Fruit fly (Drosophila melanogaster): ENCODE measurements around the gene CG14190.

CG14190 gene

DNA sequence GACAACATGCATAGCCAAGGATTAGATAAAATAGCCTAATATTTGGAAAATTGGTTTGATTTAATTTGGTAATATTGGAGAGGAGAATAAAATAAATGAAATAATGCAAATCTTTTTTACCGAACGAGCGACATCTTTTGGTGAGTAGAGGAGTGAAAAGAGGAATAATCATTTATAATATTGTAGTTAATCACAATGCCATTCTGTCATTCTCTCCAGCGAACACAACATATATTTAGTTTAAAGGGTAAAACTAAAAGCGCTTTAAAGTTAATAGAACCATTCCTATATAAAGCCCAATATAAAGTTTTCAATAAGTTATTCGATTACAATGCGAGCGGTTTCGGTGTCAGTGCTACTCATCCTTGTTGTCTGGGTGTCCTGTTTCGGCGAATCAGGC, 6.6 kb upstream of the CG14190 start, which contains the start of gene Diedel3:
Gene Diedel3, plus strand, starts transcription at position 301 of the 400 bp plus-strand sequence.
- TF ChIP-seq Dfd (GFP tag; optimal IDR thresholded peaks at IDR 0.05) (no peak), OdsH (GFP tag; optimal IDR thresholded peaks at IDR 0.05) (no peak), lola (GFP tag; optimal IDR thresholded peaks at IDR 0.05) (no peak), Mio (GFP tag; optimal IDR thresholded peaks at IDR 0.05) (no peak), Hnf4 (GFP tag; optimal IDR thresholded peaks at IDR 0.05) (no peak), br (GFP tag; optimal IDR thresholded peaks at IDR 0.05) (no peak), Abd-B (GFP tag; optimal IDR thresholded peaks at IDR 0.05) (no peak), Dif (GFP tag; optimal IDR thresholded peaks at IDR 0.05; ENCODE audit: partially characterized antibody) (no peak), CG32264 (GFP tag; optimal IDR thresholded peaks at IDR 0.05) (no peak), Rel (GFP tag; optimal IDR thresholded peaks at IDR 0.05) (no peak), Rel (tag; optimal IDR thresholded peaks at IDR 0.05) (no peak), Hr83 (GFP tag; optimal IDR thresholded peaks at IDR 0.05; ENCODE audit: poor library complexity, severe bottlenecking) (no peak), Vsx2 (GFP tag; optimal IDR thresholded peaks at IDR 0.05; ENCODE audit: partially characterized antibody) (no peak), dl (GFP tag; optimal IDR thresholded peaks at IDR 0.05; ENCODE audit: insufficient read depth in 1 of 2, partially characterized antibody in 2 of 2) (no peak), CrebA (GFP tag; optimal IDR thresholded peaks at IDR 0.05; ENCODE audit: borderline replicate concordance) (no peak), ey (GFP tag; optimal IDR thresholded peaks at IDR 0.05) (no peak), psq (GFP tag; optimal IDR thresholded peaks at IDR 0.05) (no peak), HLH106 (tag; optimal IDR thresholded peaks at IDR 0.05) (no peak)

dm6 chrX:19068873-19069272, 12.2 kb downstream of the CG14190 start, which contains the start of gene CG34330:
Gene CG34330, minus strand, starts transcription at chrX:19068973.
- TF ChIP-seq brk (GFP tag; optimal IDR thresholded peaks at IDR 0.05) (no peak), Rel (GFP tag; optimal IDR thresholded peaks at IDR 0.05) (no peak), Rel (tag; optimal IDR thresholded peaks at IDR 0.05) (peak; percentile 24), Sp1 (GFP tag; optimal IDR thresholded peaks at IDR 0.05) (no peak), N (GFP tag; optimal IDR thresholded peaks at IDR 0.05) (no peak)

dm6 chrX:19072969-19073368, 16.3 kb downstream of the CG14190 start:
- TF ChIP-seq Myc (optimal IDR thresholded peaks at IDR 0.05), result no peak
- no peak for TF ChIP-seq Mio (GFP tag; optimal IDR thresholded peaks at IDR 0.05)
- no peak for TF ChIP-seq GATAd (GFP tag; optimal IDR thresholded peaks at IDR 0.05)
- TF ChIP-seq pan (optimal IDR thresholded peaks at IDR 0.05), result no peak
- no peak for TF ChIP-seq tai (GFP tag; optimal IDR thresholded peaks at IDR 0.05)

dm6 chrX:19073878-19074277, 17.2 kb downstream of the CG14190 start:
- TF ChIP-seq Sp1 (GFP tag; optimal IDR thresholded peaks at IDR 0.05), result no peak
- peak; percentile 75 for TF ChIP-seq h (GFP tag; optimal IDR thresholded peaks at IDR 0.05)

dm6 chrX:19074585-19074984, 17.9 kb downstream of the CG14190 start:
- no peak for TF ChIP-seq woc (GFP tag; optimal IDR thresholded peaks at IDR 0.05)
- no peak for TF ChIP-seq ey (GFP tag; optimal IDR thresholded peaks at IDR 0.05)
- TF ChIP-seq rgr (GFP tag; optimal IDR thresholded peaks at IDR 0.05), result no peak
- TF ChIP-seq CrebA (GFP tag; optimal IDR thresholded peaks at IDR 0.05; ENCODE audit: borderline replicate concordance), result no peak
- TF ChIP-seq brk (GFP tag; optimal IDR thresholded peaks at IDR 0.05), result no peak
- TF ChIP-seq Abd-B (GFP tag; optimal IDR thresholded peaks at IDR 0.05), result no peak
- no peak for TF ChIP-seq OdsH (GFP tag; optimal IDR thresholded peaks at IDR 0.05)
- no peak for TF ChIP-seq h (GFP tag; optimal IDR thresholded peaks at IDR 0.05)
- TF ChIP-seq sage (GFP tag; optimal IDR thresholded peaks at IDR 0.05), result no peak
- TF ChIP-seq lola (GFP tag; optimal IDR thresholded peaks at IDR 0.05), result no peak
- no peak for TF ChIP-seq CG32264 (GFP tag; optimal IDR thresholded peaks at IDR 0.05)
- TF ChIP-seq HLH106 (tag; optimal IDR thresholded peaks at IDR 0.05), result no peak
- TF ChIP-seq Vsx2 (GFP tag; optimal IDR thresholded peaks at IDR 0.05; ENCODE audit: partially characterized antibody), result no peak
- TF ChIP-seq Hr78 (GFP tag; optimal IDR thresholded peaks at IDR 0.05), result no peak

DNA sequence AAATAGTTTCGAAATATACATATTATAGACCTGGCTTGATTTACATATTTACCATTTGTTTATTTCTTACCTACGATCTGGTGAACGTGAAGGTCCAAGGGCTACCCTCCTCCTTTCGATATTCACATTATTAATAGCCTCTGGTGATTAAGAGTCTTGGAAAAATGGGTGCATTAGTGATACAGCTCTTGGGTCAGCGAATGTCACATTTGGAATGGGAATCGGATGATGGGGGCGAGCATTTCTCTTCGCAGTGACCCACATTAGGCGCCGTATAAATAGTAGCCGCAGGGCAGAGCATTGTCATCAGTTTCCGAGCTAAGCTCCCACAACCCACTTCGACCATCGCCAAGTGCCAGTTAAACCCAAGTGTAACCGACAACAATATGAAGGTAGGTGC, 20.7 kb downstream of the CG14190 start, which contains the start of gene CG7406:
Gene CG7406, plus strand, starts transcription at position 301 of the 400 bp plus-strand sequence.
- TF ChIP-seq HLH106 (tag; optimal IDR thresholded peaks at IDR 0.05), result no peak
- TF ChIP-seq CG32264 (GFP tag; optimal IDR thresholded peaks at IDR 0.05), result no peak
- no peak for TF ChIP-seq rgr (GFP tag; optimal IDR thresholded peaks at IDR 0.05)
- no peak for TF ChIP-seq ey (GFP tag; optimal IDR thresholded peaks at IDR 0.05)

Data from whole organism, wandering third instar larva.